Fruit fly (Drosophila melanogaster) whole organism, embryonic: ENCODE data around the gene CG18234.

Experiments used
- maf-S ChIP-seq: fragments of 200-800 bp; sonication (Bioruptor generic); optimal IDR thresholded peaks from 2 replicates; lab custom pipeline; 2016; ENCODE audit warnings: missing biosample characterization, missing genetic modification characterization
- sima ChIP-seq: fragments of 200-800 bp; sonication (Bioruptor generic); optimal IDR thresholded peaks from 2 replicates; lab custom pipeline; 2016; ENCODE audit warnings: missing biosample characterization, missing genetic modification characterization

- TF ChIP-seq maf-S (GFP tag; lab: Kevin White, UChicago) (no peak), sima (GFP tag; lab: Kevin White, UChicago) (no peak)
These were observed 26.6 kb downstream of the CG18234 start for dm6 chr3L:18629874-18630273.
